Fruit fly (Drosophila melanogaster) whole organism, embryonic: ENCODE results near the gene BthD.

Experiments
- Atf6 ChIP-seq: fragments of 200-800 bp; sonication (Bioruptor generic); IDR thresholded peaks from 2 replicates; pipeline ENCODE4 v1.3.6; 2022; ENCODE audit warnings: missing biosample characterization, missing genetic modification characterization
- CG10147 ChIP-seq: fragments of 200-800 bp; sonication (Bioruptor generic); optimal IDR thresholded peaks from 2 replicates; lab custom pipeline; 2019; ENCODE audit warnings: missing biosample characterization, mild to moderate bottlenecking, missing genetic modification characterization, moderate library complexity
- CG11093 ChIP-seq: fragments of 200-800 bp; sonication (Bioruptor generic); IDR thresholded peaks from 3 replicates; pipeline ENCODE4 v1.3.6; 2022; ENCODE audit warnings: missing biosample characterization, missing genetic modification characterization
- CG11560 ChIP-seq: fragments of 200-800 bp; sonication (Bioruptor generic); IDR thresholded peaks from 3 replicates; pipeline ENCODE4 v1.3.6; 2022; ENCODE audit warnings: missing biosample characterization, missing genetic modification characterization
- CG12942 ChIP-seq: fragments of 200-800 bp; sonication (Bioruptor generic); optimal IDR thresholded peaks from 3 replicates; lab custom pipeline; 2016; ENCODE audit warnings: missing biosample characterization, missing genetic modification characterization
- CG13287 ChIP-seq: fragments of 200-800 bp; sonication (Bioruptor generic); IDR thresholded peaks from 2 replicates; pipeline ENCODE4 v1.3.6; 2022; ENCODE audit warnings: missing biosample characterization, missing genetic modification characterization; ENCODE audit not compliant: partially characterized antibody
- CG13424 ChIP-seq: fragments of 200-800 bp; sonication (Bioruptor generic); optimal IDR thresholded peaks from 2 replicates; lab custom pipeline; 2019; ENCODE audit warnings: missing biosample characterization, mild to moderate bottlenecking, missing genetic modification characterization, moderate library complexity
- CG14667 ChIP-seq: fragments of 200-800 bp; sonication (Bioruptor generic); IDR thresholded peaks from 2 replicates; pipeline ENCODE4 v1.3.6; 2022; ENCODE audit warnings: missing biosample characterization, missing genetic modification characterization
- CG15073 ChIP-seq: fragments of 200-800 bp; sonication (Bioruptor generic); optimal IDR thresholded peaks from 2 replicates; lab custom pipeline; 2016; ENCODE audit warnings: missing biosample characterization, missing genetic modification characterization
- CG17385 ChIP-seq: fragments of 200-800 bp; sonication (Bioruptor generic); optimal IDR thresholded peaks from 3 replicates; lab custom pipeline; 2018; ENCODE audit warnings: missing biosample characterization, mild to moderate bottlenecking, missing genetic modification characterization
- CG17912 ChIP-seq: fragments of 200-800 bp; sonication (Bioruptor generic); optimal IDR thresholded peaks from 2 replicates; lab custom pipeline; 2018; ENCODE audit warnings: missing biosample characterization, mild to moderate bottlenecking, missing genetic modification characterization
- CG1792 ChIP-seq: fragments of 200-800 bp; sonication (Bioruptor generic); optimal IDR thresholded peaks from 2 replicates; lab custom pipeline; 2016; ENCODE audit warnings: missing biosample characterization, missing genetic modification characterization
- CG2678 ChIP-seq: fragments of 200-800 bp; sonication (Bioruptor generic); optimal IDR thresholded peaks from 3 replicates; lab custom pipeline; 2019; ENCODE audit warnings: missing biosample characterization, mild to moderate bottlenecking, missing genetic modification characterization, moderate library complexity
- CG2712 ChIP-seq: fragments of 200-800 bp; optimal IDR thresholded peaks from 3 replicates; lab custom pipeline; 2019; ENCODE audit warnings: missing biosample characterization, mild to moderate bottlenecking, missing genetic modification characterization, moderate library complexity
- CG30431 ChIP-seq: fragments of 200-800 bp; sonication (Bioruptor generic); optimal IDR thresholded peaks from 2 replicates; lab custom pipeline; 2017; ENCODE audit warnings: missing biosample characterization, missing genetic modification characterization
- CG31224 ChIP-seq: fragments of 200-800 bp; sonication (Bioruptor generic); IDR thresholded peaks from 2 replicates; pipeline ENCODE4 v1.3.6; 2022; ENCODE audit warnings: missing biosample characterization, missing genetic modification characterization
- CG3281 ChIP-seq: fragments of 200-800 bp; sonication (Bioruptor generic); optimal IDR thresholded peaks from 3 replicates; lab custom pipeline; 2017; ENCODE audit warnings: missing biosample characterization, mild to moderate bottlenecking, missing genetic modification characterization
- CG3407 ChIP-seq: fragments of 200-800 bp; sonication (Bioruptor generic); optimal IDR thresholded peaks from 2 replicates; lab custom pipeline; 2018; ENCODE audit warnings: missing biosample characterization, mild to moderate bottlenecking, missing genetic modification characterization
- CG34422 ChIP-seq: fragments of 200-800 bp; sonication (Bioruptor generic); IDR thresholded peaks from 3 replicates; pipeline ENCODE4 v1.3.6; 2022; ENCODE audit warnings: missing biosample characterization, missing genetic modification characterization
- CG5953 ChIP-seq: fragments of 200-800 bp; sonication (Bioruptor generic); IDR thresholded peaks from 2 replicates; pipeline ENCODE4 v1.3.6; 2022; ENCODE audit warnings: missing biosample characterization, missing genetic modification characterization
- CG8765 ChIP-seq: fragments of 200-800 bp; sonication (Bioruptor generic); IDR thresholded peaks from 2 replicates; pipeline ENCODE4 v1.3.6; 2022; ENCODE audit warnings: missing biosample characterization, missing genetic modification characterization
- CG9727 ChIP-seq: fragments of 200-800 bp; sonication (Bioruptor generic); optimal IDR thresholded peaks from 3 replicates; lab custom pipeline; 2017; ENCODE audit warnings: missing biosample characterization, mild to moderate bottlenecking, missing genetic modification characterization
- CG9876 ChIP-seq: fragments of 200-800 bp; sonication (Bioruptor generic); optimal IDR thresholded peaks from 2 replicates; lab custom pipeline; 2016; ENCODE audit warnings: missing biosample characterization, missing genetic modification characterization
- CTCF ChIP-seq: fragments of 200-800 bp; sonication (Bioruptor generic); optimal IDR thresholded peaks from 2 replicates; lab custom pipeline; 2017; ENCODE audit warnings: missing biosample characterization, mild to moderate bottlenecking, missing genetic modification characterization, moderate library complexity
- CkIIα-i1 ChIP-seq: fragments of 200-800 bp; sonication (Bioruptor generic); IDR thresholded peaks from 2 replicates; pipeline ENCODE4 v1.3.6; 2022; ENCODE audit warnings: missing biosample characterization, missing genetic modification characterization
- D19A ChIP-seq: fragments of 200-800 bp; optimal IDR thresholded peaks from 3 replicates; lab custom pipeline; 2019; ENCODE audit warnings: missing biosample characterization, mild to moderate bottlenecking, missing genetic modification characterization, moderate library complexity
- HLH54F ChIP-seq: fragments of 200-800 bp; sonication (Bioruptor generic); optimal IDR thresholded peaks from 3 replicates; lab custom pipeline; 2016; ENCODE audit warnings: missing biosample characterization, missing genetic modification characterization
- Hmx ChIP-seq: fragments of 200-800 bp; sonication (Bioruptor generic); optimal IDR thresholded peaks from 2 replicates; lab custom pipeline; 2016; ENCODE audit warnings: missing biosample characterization, missing genetic modification characterization
- Hsf ChIP-seq: fragments of 200-800 bp; sonication (Bioruptor generic); optimal IDR thresholded peaks from 3 replicates; lab custom pipeline; 2016; ENCODE audit warnings: missing biosample characterization, missing genetic modification characterization
- MBD-R2 ChIP-seq: fragments of 200-800 bp; sonication (Bioruptor generic); IDR thresholded peaks from 2 replicates; pipeline ENCODE4 v1.3.6; 2022; ENCODE audit warnings: missing biosample characterization, missing genetic modification characterization
- Mrtf ChIP-seq: fragments of 200-800 bp; sonication (Bioruptor generic); IDR thresholded peaks from 3 replicates; pipeline ENCODE4 v1.3.6; 2022; ENCODE audit warnings: missing biosample characterization, missing genetic modification characterization
- NC2α ChIP-seq: fragments of 200-800 bp; sonication (Bioruptor generic); optimal IDR thresholded peaks from 2 replicates; lab custom pipeline; 2016; ENCODE audit warnings: missing biosample characterization, missing genetic modification characterization
- NFAT ChIP-seq: fragments of 200-800 bp; sonication (Bioruptor generic); IDR thresholded peaks from 2 replicates; pipeline ENCODE4 v1.3.6; 2022; ENCODE audit warnings: missing biosample characterization, missing genetic modification characterization
- Side ChIP-seq: fragments of 200-800 bp; sonication (Bioruptor generic); optimal IDR thresholded peaks from 2 replicates; lab custom pipeline; 2016; ENCODE audit warnings: missing biosample characterization, missing genetic modification characterization
- Vsx1 ChIP-seq: fragments of 200-800 bp; sonication (Bioruptor generic); optimal IDR thresholded peaks from 2 replicates; lab custom pipeline; 2017; ENCODE audit warnings: missing biosample characterization, mild to moderate bottlenecking, missing genetic modification characterization, missing genetic modification reagents
- Xbp1 ChIP-seq: fragments of 200-800 bp; sonication (Bioruptor generic); optimal IDR thresholded peaks from 3 replicates; lab custom pipeline; 2016; ENCODE audit warnings: missing biosample characterization, mild to moderate bottlenecking, missing genetic modification characterization
- ab ChIP-seq: fragments of 200-800 bp; sonication (Bioruptor generic); optimal IDR thresholded peaks from 2 replicates; lab custom pipeline; 2016; ENCODE audit warnings: missing biosample characterization, missing genetic modification characterization
- ac ChIP-seq: fragments of 200-800 bp; sonication (Bioruptor generic); optimal IDR thresholded peaks from 3 replicates; lab custom pipeline; 2017; ENCODE audit warnings: missing biosample characterization, mild to moderate bottlenecking, missing genetic modification characterization
- bigmax ChIP-seq: fragments of 200-800 bp; sonication (Bioruptor generic); optimal IDR thresholded peaks from 2 replicates; lab custom pipeline; 2018; ENCODE audit warnings: missing biosample characterization, mild to moderate bottlenecking, missing genetic modification characterization
- corto ChIP-seq: fragments of 200-800 bp; sonication (Bioruptor generic); optimal IDR thresholded peaks from 2 replicates; lab custom pipeline; 2016; ENCODE audit warnings: missing biosample characterization, mild to moderate bottlenecking, missing genetic modification characterization, moderate library complexity
- esg ChIP-seq: fragments of 200-800 bp; sonication (Bioruptor generic); conservative IDR thresholded peaks from 2 replicates; pipeline ENCODE4 v1.3.6; 2022; ENCODE audit warnings: missing biosample characterization, missing genetic modification characterization
- fd102C ChIP-seq: fragments of 200-800 bp; sonication (Bioruptor generic); optimal IDR thresholded peaks from 2 replicates; lab custom pipeline; 2018; ENCODE audit warnings: missing biosample characterization, mild to moderate bottlenecking, missing genetic modification characterization, moderate library complexity
- gcm2 ChIP-seq: fragments of 200-800 bp; sonication (Bioruptor generic); optimal IDR thresholded peaks from 2 replicates; lab custom pipeline; 2016; ENCODE audit warnings: missing biosample characterization, missing genetic modification characterization
- gro ChIP-seq: fragments of 200-800 bp; sonication (Bioruptor generic); optimal IDR thresholded peaks from 2 replicates; lab custom pipeline; 2016; ENCODE audit warnings: missing biosample characterization, missing genetic modification characterization
- ham ChIP-seq: fragments of 200-800 bp; sonication (Bioruptor generic); IDR thresholded peaks from 2 replicates; pipeline ENCODE4 v1.3.6; 2022; ENCODE audit warnings: missing biosample characterization, missing genetic modification characterization
- inv ChIP-seq: fragments of 200-800 bp; sonication (Bioruptor generic); IDR thresholded peaks from 2 replicates; pipeline ENCODE4 v1.3.6; 2022; ENCODE audit warnings: missing biosample characterization, missing genetic modification characterization; ENCODE audit not compliant: partially characterized antibody
- sc ChIP-seq, 3 experiments: fragments of >200 bp in 2 of 3; fragments of 200-800 bp in 1 of 3; sonication (Bioruptor generic) in 1 of 3; optimal IDR thresholded peaks; 2 replicates in 2 of 3; 3 replicates in 1 of 3; lab custom pipeline; 2017; ENCODE audit warnings: mild to moderate bottlenecking in 1 of 3, missing biosample characterization in 1 of 3, missing genetic modification characterization in 1 of 3, missing genetic modification reagents in 1 of 3
- shn ChIP-seq: fragments of 200-800 bp; sonication (Bioruptor generic); optimal IDR thresholded peaks from 3 replicates; lab custom pipeline; 2016; ENCODE audit warnings: missing biosample characterization, missing genetic modification characterization
- so ChIP-seq: fragments of 200-800 bp; sonication (Bioruptor generic); IDR thresholded peaks from 3 replicates; pipeline ENCODE4 v1.3.6; 2022; ENCODE audit warnings: missing biosample characterization, missing genetic modification characterization
- trem ChIP-seq: fragments of 200-800 bp; optimal IDR thresholded peaks from 3 replicates; lab custom pipeline; 2019; ENCODE audit warnings: missing biosample characterization, mild to moderate bottlenecking, missing genetic modification characterization, moderate library complexity
- trh ChIP-seq: fragments of 200-800 bp; sonication (Bioruptor generic); optimal IDR thresholded peaks from 2 replicates; lab custom pipeline; 2016; ENCODE audit warnings: missing biosample characterization, missing genetic modification characterization
- usp ChIP-seq: fragments of >200 bp; optimal IDR thresholded peaks from 2 replicates; lab custom pipeline; 2017; ENCODE audit warnings: missing biosample characterization, missing genetic modification characterization

The BthD gene

dm6 chrX:13643961-13644360 lies 32.0 kb downstream of the BthD start (continued):
- TF ChIP-seq fd102C (GFP tag; lab: Kevin White, UChicago) (no peak), CkIIα-i1 (GFP tag; lab: Robert Waterston, UW) (no peak), ac (GFP tag; lab: Kevin White, UChicago) (no peak), CG8765 (no peak), Mrtf (no peak), CG9876 (GFP tag; lab: Kevin White, UChicago) (no peak), CG31224 (peak; percentile 21; the same call in 1 of the 2 replicates), NFAT (peak; percentile 84; the same call in 1 of the 2 replicates), CG9727 (GFP tag; lab: Kevin White, UChicago) (peak; percentile 56), ham (GFP tag; lab: Robert Waterston, UW) (no peak), CG14667 (GFP tag; lab: Robert Waterston, UW) (peak; percentile 53), Hmx (GFP tag; lab: Kevin White, UChicago) (no peak), CG1792 (GFP tag; lab: Kevin White, UChicago) (peak; percentile 43), HLH54F (peak; percentile 11), gro (GFP tag; lab: Kevin White, UChicago) (no peak), NC2α (GFP tag; lab: Kevin White, UChicago) (no peak), CG2678 (tag; lab: Kevin White, UChicago) (peak; percentile 55), usp (GFP tag; lab: Kevin White, UChicago) (no peak), shn (GFP tag; lab: Kevin White, UChicago) (no peak), inv (GFP tag; lab: Robert Waterston, UW) (no peak), Atf6 (GFP tag; lab: Robert Waterston, UW) (peak; percentile 71; the same call in 1 of the 2 replicates), CG30431 (GFP tag; lab: Kevin White, UChicago) (no peak), CG11093 (GFP tag; lab: Robert Waterston, UW) (no peak), gcm2 (GFP tag; lab: Kevin White, UChicago) (no peak), Hsf (GFP tag; lab: Kevin White, UChicago) (peak; percentile 49), CG13287 (no peak), CG2712 (peak; percentile 59), MBD-R2 (GFP tag; lab: Robert Waterston, UW) (no peak), CG3407 (GFP tag; lab: Kevin White, UChicago) (no peak), D19A (peak; percentile 24), CG34422 (GFP tag; lab: Robert Waterston, UW) (peak; percentile 75), trem (tag; lab: Kevin White, UChicago) (peak; percentile 21), Side (GFP tag; lab: Kevin White, UChicago) (peak; percentile 57), CG12942 (GFP tag; lab: Kevin White, UChicago) (peak; percentile 11), CG10147 (GFP tag; lab: Kevin White, UChicago) (peak; percentile 22), CG5953 (GFP tag; lab: Robert Waterston, UW) (0 out of 2 replicates have a peak, but pooled peaks have one; percentile 24), esg (peak; percentile 57), trh (GFP tag; lab: Kevin White, UChicago) (no peak), CG17385 (GFP tag; lab: Kevin White, UChicago) (peak; percentile 14), CTCF (GFP tag; lab: Kevin White, UChicago) (no peak), sc (optimal IDR thresholded peaks at IDR 0.05; lab: Kevin White, UChicago) (no peak), sc (GFP tag; optimal IDR thresholded peaks at IDR 0.05; lab: Kevin White, UChicago) (no peak), CG11560 (tag; lab: Robert Waterston, UW) (no peak), bigmax (GFP tag; lab: Kevin White, UChicago) (no peak), Vsx1 (GFP tag; lab: Kevin White, UChicago) (peak; percentile 6), CG13424 (peak; percentile 35), CG3281 (peak; percentile 28), CG17912 (GFP tag; lab: Kevin White, UChicago) (no peak), so (GFP tag; lab: Robert Waterston, UW) (peak; percentile 67; the same call in 1 of the 3 replicates), ab (no peak), CG15073 (GFP tag; lab: Kevin White, UChicago) (no peak), Xbp1 (GFP tag; lab: Kevin White, UChicago) (peak; percentile 52), corto (GFP tag; lab: Kevin White, UChicago) (no peak)
